Worm (Caenorhabditis elegans) whole organism, L3 larva: Measurements from ENCODE around the gene B0554.2.

Source experiments
- aly-2 ChIP-seq: fragments of 150-350 bp; optimal IDR thresholded peaks from 2 replicates; lab custom pipeline; 2014; ENCODE audit warnings: missing biosample characterization, missing genetic modification characterization
- ceh-16 ChIP-seq: sonication (generic microtip); optimal IDR thresholded peaks from 2 replicates; lab custom pipeline; 2017; ENCODE audit warnings: missing biosample characterization, missing genetic modification characterization
- ceh-28 ChIP-seq: fragments of 150-350 bp; optimal IDR thresholded peaks from 2 replicates; lab custom pipeline; 2014; ENCODE audit warnings: missing biosample characterization, missing genetic modification reagents, missing genetic modification characterization
- ceh-82 ChIP-seq: fragments of 150-350 bp; optimal IDR thresholded peaks from 2 replicates; lab custom pipeline; 2014; ENCODE audit warnings: missing biosample characterization, missing genetic modification characterization
- fkh-10 ChIP-seq: sonication (generic microtip); optimal IDR thresholded peaks from 2 replicates; lab custom pipeline; 2017; ENCODE audit warnings: missing biosample characterization, missing genetic modification reagents, missing genetic modification characterization
- fkh-2 ChIP-seq: fragments of 150-350 bp; optimal IDR thresholded peaks from 2 replicates; lab custom pipeline; 2014; ENCODE audit warnings: missing biosample characterization, missing genetic modification reagents, missing genetic modification characterization
- fos-1 ChIP-seq: fragments of 150-350 bp; optimal IDR thresholded peaks from 2 replicates; lab custom pipeline; 2014; ENCODE audit warnings: missing biosample characterization, missing genetic modification characterization
- mdl-1 ChIP-seq: fragments of 150-350 bp; optimal IDR thresholded peaks from 2 replicates; lab custom pipeline; 2014; ENCODE audit warnings: missing biosample characterization, missing genetic modification characterization
- nhr-76 ChIP-seq: fragments of 150-350 bp; sonication (generic microtip); optimal IDR thresholded peaks from 5 replicates; lab custom pipeline; 2014; ENCODE audit warnings: missing biosample characterization, missing genetic modification characterization
- nhr-77 ChIP-seq: fragments of 150-350 bp; optimal IDR thresholded peaks from 2 replicates; lab custom pipeline; 2014; ENCODE audit warnings: missing biosample characterization, missing genetic modification characterization
- skn-1 ChIP-seq: fragments of 150-350 bp; optimal IDR thresholded peaks from 2 replicates; lab custom pipeline; 2014; ENCODE audit warnings: missing biosample characterization, missing genetic modification characterization
- unc-62 ChIP-seq: fragments of 150-350 bp; sonication (generic microtip); optimal IDR thresholded peaks from 4 replicates; lab custom pipeline; 2014; ENCODE audit warnings: missing biosample characterization, missing genetic modification reagents, missing genetic modification characterization
- zag-1 ChIP-seq: fragments of 150-350 bp; optimal IDR thresholded peaks from 2 replicates; lab custom pipeline; 2014; ENCODE audit warnings: missing biosample characterization, missing genetic modification characterization
- ztf-11 ChIP-seq: fragments of 150-350 bp; optimal IDR thresholded peaks from 2 replicates; lab custom pipeline; 2014; ENCODE audit warnings: missing biosample characterization, missing genetic modification characterization

- TF ChIP-seq unc-62 (GFP tag; lab: Kevin White, UChicago) (no peak), nhr-76 (no peak), mdl-1 (no peak), ceh-16 (no peak), fkh-2 (tag; lab: Kevin White, UChicago) (no peak), nhr-77 (tag; lab: Kevin White, UChicago) (no peak), fos-1 (tag; lab: Kevin White, UChicago) (no peak), ceh-82 (no peak), fkh-10 (GFP tag; lab: Kevin White, UChicago) (no peak), ztf-11 (no peak), ceh-28 (no peak), aly-2 (tag; lab: Kevin White, UChicago) (no peak), skn-1 (tag; lab: Kevin White, UChicago) (no peak), zag-1 (no peak)
Measured at ce11 chrV:479046-479445, 45.0 kb downstream of the B0554.2 start.
